Worm (Caenorhabditis elegans): ENCODE results near the gene sra-34.

sra-34 gene

ce11 chrII:4543568-4543967 is at the start of gene sra-34:
Gene sra-34, minus strand, starts transcription at chrII:4543668.
- TF ChIP-seq lin-13 (GFP tag; optimal IDR thresholded peaks at IDR 0.05) (no peak), ceh-82 (tag; optimal IDR thresholded peaks at IDR 0.05) (no peak), elt-3 (tag; optimal IDR thresholded peaks at IDR 0.05) (no peak), nhr-23 (tag; optimal IDR thresholded peaks at IDR 0.05) (no peak), F13H6.1 (tag; optimal IDR thresholded peaks at IDR 0.05) (no peak), unc-39 (tag; optimal IDR thresholded peaks at IDR 0.05) (no peak), unc-62 (GFP tag; optimal IDR thresholded peaks at IDR 0.05) (no peak)

DNA sequence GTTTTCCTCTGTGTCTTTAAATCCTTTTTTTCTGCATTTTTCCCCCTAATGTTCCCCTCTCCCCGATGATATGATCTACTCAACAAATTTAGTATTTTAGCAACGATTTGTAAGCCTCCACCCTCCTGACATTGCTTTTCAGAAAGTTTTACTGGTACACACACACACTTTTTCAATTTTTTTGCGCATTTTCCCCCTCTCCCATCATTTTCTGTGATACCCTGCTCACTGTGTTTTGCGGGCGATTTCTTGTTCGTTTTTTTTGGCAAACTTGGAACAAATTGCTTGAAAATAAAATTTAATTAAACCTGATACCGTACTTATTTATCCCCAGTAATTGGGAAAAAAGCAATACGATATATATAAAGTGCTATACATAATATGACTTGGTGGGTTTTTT is 47.2 kb upstream of the sra-34 start:
- TF ChIP-seq lin-39 (tag; optimal IDR thresholded peaks at IDR 0.05) = no peak
- no peak for TF ChIP-seq C34F6.9 (tag; optimal IDR thresholded peaks at IDR 0.05)
- no peak for TF ChIP-seq dmd-4 (tag; optimal IDR thresholded peaks at IDR 0.05)
- TF ChIP-seq R02D3.7 (tag; optimal IDR thresholded peaks at IDR 0.05) = no peak
- no peak for TF ChIP-seq lin-11 (tag; optimal IDR thresholded peaks at IDR 0.05)
- no peak for TF ChIP-seq alr-1 (tag; optimal IDR thresholded peaks at IDR 0.05)
- no peak for TF ChIP-seq snpc-4 (tag; optimal IDR thresholded peaks at IDR 0.05)
- TF ChIP-seq ztf-4 (tag; optimal IDR thresholded peaks at IDR 0.05) = no peak
- TF ChIP-seq nhr-237 (tag; optimal IDR thresholded peaks at IDR 0.05) = no peak
- TF ChIP-seq sem-4 (tag; optimal IDR thresholded peaks at IDR 0.05) = no peak
- no peak for TF ChIP-seq nhr-10 (tag; optimal IDR thresholded peaks at IDR 0.05)
- TF ChIP-seq egl-27 (tag; optimal IDR thresholded peaks at IDR 0.05) = no peak

- TF ChIP-seq F13H6.1 (tag; optimal IDR thresholded peaks at IDR 0.05) (no peak), unc-39 (tag; optimal IDR thresholded peaks at IDR 0.05) (no peak), unc-55 (GFP tag; optimal IDR thresholded peaks at IDR 0.05) (no peak)
These were observed 46.6 kb upstream of the sra-34 start for ce11 chrII:4590086-4590485.

DNA sequence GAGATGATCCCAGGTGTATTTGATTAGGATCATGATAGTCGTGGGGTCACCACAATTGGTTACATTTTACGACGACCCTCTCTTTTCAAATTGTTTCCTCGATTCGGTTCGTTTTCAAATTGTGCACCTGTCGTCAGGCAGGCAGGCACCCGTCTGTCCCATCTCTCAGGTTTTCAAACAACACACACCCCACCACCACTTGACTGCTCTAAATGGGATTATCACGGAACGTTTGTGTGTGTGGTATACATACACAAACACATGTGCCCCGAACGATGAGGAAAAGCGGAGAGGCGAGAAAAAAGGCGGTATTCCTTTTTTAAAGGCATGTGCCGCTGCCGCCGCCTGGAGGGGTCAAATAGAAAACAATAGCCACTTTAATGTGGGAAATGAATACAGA is 41.9 kb upstream of the sra-34 start:
- TF ChIP-seq snpc-4 (tag; optimal IDR thresholded peaks at IDR 0.05) (no peak), mbf-1 (tag; optimal IDR thresholded peaks at IDR 0.05) (no peak)

- TF ChIP-seq sem-4 (tag; optimal IDR thresholded peaks at IDR 0.05) (peak; percentile 41), mdl-1 (tag; optimal IDR thresholded peaks at IDR 0.05) (no peak), nhr-129 (tag; optimal IDR thresholded peaks at IDR 0.05) (no peak)
These were observed 40.8 kb upstream of the sra-34 start for ce11 chrII:4584313-4584712.

DNA sequence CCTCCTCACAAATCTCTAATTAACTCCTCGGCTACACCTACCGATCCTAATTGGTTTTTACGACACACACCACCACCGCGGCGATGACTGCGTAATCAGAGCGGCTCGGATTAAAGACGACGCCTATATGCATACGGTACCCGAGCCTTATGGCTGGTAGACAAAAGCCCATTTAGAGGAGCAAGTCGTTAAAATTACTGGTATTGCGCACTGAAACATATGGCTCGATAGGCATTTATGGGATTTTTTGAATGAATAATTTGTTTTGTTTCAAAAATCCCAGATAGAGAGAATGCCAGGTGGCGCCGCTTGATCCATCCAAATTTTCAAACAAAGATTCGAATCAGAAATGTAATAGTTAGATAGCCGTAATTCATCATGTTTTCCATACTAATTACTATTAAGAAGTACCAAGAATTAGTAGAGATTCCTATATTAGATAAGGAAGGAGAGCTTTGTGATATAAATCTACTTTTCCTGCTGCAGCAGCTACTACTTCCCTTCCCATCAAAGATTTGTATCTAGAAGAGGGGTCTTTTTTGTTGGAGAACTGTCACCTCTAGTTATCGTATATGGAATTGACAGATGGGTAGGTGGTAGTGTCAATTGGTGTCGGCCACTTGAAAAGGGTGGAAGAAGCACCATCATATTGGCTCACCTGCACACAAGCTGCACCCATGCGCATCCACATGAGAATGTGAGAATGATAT is 39.9 kb upstream of the sra-34 start:
- TF ChIP-seq nhr-23 (tag; optimal IDR thresholded peaks at IDR 0.05) = no peak
- no peak for TF ChIP-seq ztf-4 (tag; optimal IDR thresholded peaks at IDR 0.05)
- peak; percentile 20 for TF ChIP-seq ceh-16 (tag; optimal IDR thresholded peaks at IDR 0.05)
- peak; percentile 1 for TF ChIP-seq unc-55 (GFP tag; optimal IDR thresholded peaks at IDR 0.05)

DNA sequence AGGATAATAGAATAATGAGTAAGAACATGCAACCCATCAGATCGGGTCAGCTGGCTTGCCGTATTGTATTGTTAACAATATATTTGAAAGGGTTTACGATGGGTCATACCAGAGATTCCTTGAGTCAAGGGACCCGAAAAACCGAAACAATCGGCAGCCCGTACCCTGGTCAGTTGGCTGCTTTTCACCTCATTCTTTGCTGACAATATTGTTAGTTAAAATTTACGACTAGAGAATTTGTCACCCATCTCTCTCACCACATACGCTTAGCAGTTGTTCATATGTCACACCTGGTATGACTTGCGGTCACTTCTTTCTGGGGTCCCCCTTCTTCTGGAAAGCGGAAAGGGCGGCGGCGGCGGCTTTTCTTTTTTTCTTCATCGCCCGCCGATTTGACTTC is 37.6 kb upstream of the sra-34 start:
- TF ChIP-seq nhr-21 (tag; optimal IDR thresholded peaks at IDR 0.05) = no peak
- no peak for TF ChIP-seq peb-1 (tag; optimal IDR thresholded peaks at IDR 0.05)
- no peak for TF ChIP-seq ztf-4 (tag; optimal IDR thresholded peaks at IDR 0.05)
- no peak for TF ChIP-seq ceh-16 (tag; optimal IDR thresholded peaks at IDR 0.05)
- TF ChIP-seq unc-55 (GFP tag; optimal IDR thresholded peaks at IDR 0.05) = no peak
- no peak for TF ChIP-seq nhr-77 (tag; optimal IDR thresholded peaks at IDR 0.05)
- no peak for TF ChIP-seq crh-2 (tag; optimal IDR thresholded peaks at IDR 0.05)
- no peak for TF ChIP-seq blmp-1 (tag; optimal IDR thresholded peaks at IDR 0.05; ENCODE audit: insufficient read depth)
- TF ChIP-seq fos-1 (tag; optimal IDR thresholded peaks at IDR 0.05) = no peak
- no peak for TF ChIP-seq mbf-1 (tag; optimal IDR thresholded peaks at IDR 0.05)
- no peak for TF ChIP-seq aly-2 (tag; optimal IDR thresholded peaks at IDR 0.05)
- TF ChIP-seq C34F6.9 (tag; optimal IDR thresholded peaks at IDR 0.05) = no peak
- no peak for TF ChIP-seq ceh-82 (tag; optimal IDR thresholded peaks at IDR 0.05)
- no peak for TF ChIP-seq unc-39 (tag; optimal IDR thresholded peaks at IDR 0.05)
- TF ChIP-seq nhr-25 (tag; optimal IDR thresholded peaks at IDR 0.05) = no peak
